Fruit fly (Drosophila melanogaster) whole organism, embryonic: Measurements from ENCODE around the gene spz5.

Source experiments
- Adf1 ChIP-seq: fragments of 200-800 bp; sonication (Bioruptor generic); IDR thresholded peaks from 2 replicates; pipeline ENCODE4 v1.3.6; 2022; ENCODE audit warnings: missing biosample characterization, missing genetic modification characterization
- CG10321 ChIP-seq: fragments of 200-800 bp; sonication (Bioruptor generic); IDR thresholded peaks from 2 replicates; pipeline ENCODE4 v1.3.6; 2022; ENCODE audit warnings: missing biosample characterization, missing genetic modification characterization
- CG10959 ChIP-seq: fragments of 200-800 bp; sonication (Bioruptor generic); IDR thresholded peaks from 2 replicates; pipeline ENCODE4 v1.3.6; 2022; ENCODE audit warnings: missing biosample characterization, missing genetic modification characterization
- CG13296 ChIP-seq: fragments of 200-800 bp; sonication (Bioruptor generic); optimal IDR thresholded peaks from 3 replicates; lab custom pipeline; 2018; ENCODE audit warnings: missing biosample characterization, mild to moderate bottlenecking, missing genetic modification characterization
- CG14710 ChIP-seq: fragments of 200-800 bp; sonication (Bioruptor generic); optimal IDR thresholded peaks from 3 replicates; lab custom pipeline; 2019; ENCODE audit warnings: missing biosample characterization, mild to moderate bottlenecking, missing genetic modification characterization, moderate library complexity
- CG1832 ChIP-seq: fragments of 200-800 bp; sonication (Bioruptor generic); optimal IDR thresholded peaks from 2 replicates; lab custom pipeline; 2017; ENCODE audit warnings: missing biosample characterization, mild to moderate bottlenecking, missing genetic modification characterization, inconsistent platforms
- CG4360 ChIP-seq: fragments of 200-800 bp; sonication (Bioruptor generic); IDR thresholded peaks from 2 replicates; pipeline ENCODE4 v1.3.6; 2022; ENCODE audit warnings: missing biosample characterization, missing genetic modification characterization
- CG4404 ChIP-seq: fragments of 200-800 bp; sonication (Bioruptor generic); IDR thresholded peaks from 2 replicates; pipeline ENCODE4 v1.3.6; 2022; ENCODE audit warnings: missing biosample characterization, missing genetic modification characterization
- CG4424 ChIP-seq: fragments of 200-800 bp; sonication (Bioruptor generic); optimal IDR thresholded peaks from 3 replicates; lab custom pipeline; 2016; ENCODE audit warnings: missing biosample characterization, missing genetic modification characterization
- CG4707 ChIP-seq: fragments of 200-800 bp; sonication (Bioruptor generic); optimal IDR thresholded peaks from 2 replicates; lab custom pipeline; 2018; ENCODE audit warnings: missing biosample characterization, mild to moderate bottlenecking, missing genetic modification characterization, moderate library complexity
- CG5180 ChIP-seq: fragments of 200-800 bp; sonication (Bioruptor generic); optimal IDR thresholded peaks from 3 replicates; lab custom pipeline; 2017; ENCODE audit warnings: missing biosample characterization, missing genetic modification characterization, mild to moderate bottlenecking, moderate library complexity, missing genetic modification reagents
- CG6791 ChIP-seq: fragments of 200-800 bp; sonication (Bioruptor generic); IDR thresholded peaks from 3 replicates; pipeline ENCODE4 v1.3.6; 2022; ENCODE audit warnings: missing biosample characterization, missing genetic modification characterization; ENCODE audit not compliant: partially characterized antibody
- CG6813 ChIP-seq: fragments of 200-800 bp; sonication (Bioruptor generic); optimal IDR thresholded peaks from 2 replicates; lab custom pipeline; 2017; ENCODE audit warnings: missing biosample characterization, missing genetic modification characterization, mild to moderate bottlenecking, moderate library complexity, missing genetic modification reagents
- CG7556 ChIP-seq: fragments of 200-800 bp; sonication (Bioruptor generic); optimal IDR thresholded peaks from 2 replicates; lab custom pipeline; 2017; ENCODE audit warnings: missing biosample characterization, mild to moderate bottlenecking, missing genetic modification characterization
- CG7963 ChIP-seq: fragments of 200-800 bp; sonication (Bioruptor generic); IDR thresholded peaks from 3 replicates; pipeline ENCODE4 v1.3.6; 2022; ENCODE audit warnings: missing biosample characterization, missing genetic modification characterization; ENCODE audit not compliant: partially characterized antibody
- CG8765 ChIP-seq: fragments of 200-800 bp; sonication (Bioruptor generic); IDR thresholded peaks from 2 replicates; pipeline ENCODE4 v1.3.6; 2022; ENCODE audit warnings: missing biosample characterization, missing genetic modification characterization
- CG8924 ChIP-seq: fragments of 200-800 bp; optimal IDR thresholded peaks from 3 replicates; lab custom pipeline; 2019; ENCODE audit warnings: missing biosample characterization, mild to moderate bottlenecking, missing genetic modification characterization, moderate library complexity
- CG9727 ChIP-seq: fragments of 200-800 bp; sonication (Bioruptor generic); optimal IDR thresholded peaks from 3 replicates; lab custom pipeline; 2017; ENCODE audit warnings: missing biosample characterization, mild to moderate bottlenecking, missing genetic modification characterization
- D ChIP-seq, 2 experiments: fragments of 200-800 bp in 1 of 2; fragments of >200 bp in 1 of 2; sonication (Bioruptor generic) in 1 of 2; optimal IDR thresholded peaks; 2 replicates in 1 of 2; 3 replicates in 1 of 2; lab custom pipeline; 2017; ENCODE audit warnings: mild to moderate bottlenecking in 1 of 2, missing biosample characterization in 1 of 2, missing genetic modification characterization in 1 of 2, missing genetic modification reagents in 1 of 2
- Ets65A ChIP-seq: fragments of 200-800 bp; sonication (Bioruptor generic); peaks from one replicate; lab custom pipeline; 2016; ENCODE audit warnings: missing biosample characterization, missing genetic modification characterization
- Fer3 ChIP-seq: fragments of 200-800 bp; sonication (Bioruptor generic); optimal IDR thresholded peaks from 2 replicates; lab custom pipeline; 2018; ENCODE audit warnings: missing biosample characterization, mild to moderate bottlenecking, missing genetic modification characterization, moderate library complexity
- H15 ChIP-seq: fragments of 200-800 bp; sonication (Bioruptor generic); IDR thresholded peaks from 3 replicates; pipeline ENCODE4 v1.3.6; 2022; ENCODE audit warnings: missing biosample characterization, missing genetic modification characterization
- HLH3B ChIP-seq: fragments of 200-800 bp; sonication (Bioruptor generic); IDR thresholded peaks from 2 replicates; pipeline ENCODE4 v1.3.6; 2022; ENCODE audit warnings: missing biosample characterization, missing genetic modification characterization
- HmgD ChIP-seq: fragments of 200-800 bp; sonication (Bioruptor generic); optimal IDR thresholded peaks from 3 replicates; lab custom pipeline; 2016; ENCODE audit warnings: missing biosample characterization, missing genetic modification characterization
- Kr ChIP-seq: fragments of 200-800 bp; sonication (Bioruptor generic); optimal IDR thresholded peaks from 2 replicates; lab custom pipeline; 2017; ENCODE audit warnings: missing biosample characterization, mild to moderate bottlenecking, missing genetic modification characterization
- Lpt ChIP-seq: fragments of >200 bp; optimal IDR thresholded peaks from 2 replicates; lab custom pipeline; 2018; ENCODE audit warnings: missing biosample characterization, missing genetic modification characterization
- Side ChIP-seq: fragments of 200-800 bp; sonication (Bioruptor generic); optimal IDR thresholded peaks from 2 replicates; lab custom pipeline; 2016; ENCODE audit warnings: missing biosample characterization, missing genetic modification characterization
- Stat92E ChIP-seq, 3 experiments: fragments of >200 bp in 2 of 3; fragments of 200-800 bp in 1 of 3; sonication (Bioruptor generic) in 1 of 3; optimal IDR thresholded peaks; 2 replicates each; lab custom pipeline; 2017 to 2019; ENCODE audit warnings: missing biosample characterization in 3 of 3, missing genetic modification characterization in 3 of 3, mild to moderate bottlenecking in 1 of 3, moderate library complexity in 1 of 3
- ac ChIP-seq: fragments of 200-800 bp; sonication (Bioruptor generic); optimal IDR thresholded peaks from 3 replicates; lab custom pipeline; 2017; ENCODE audit warnings: missing biosample characterization, mild to moderate bottlenecking, missing genetic modification characterization
- bowl ChIP-seq: fragments of 200-800 bp; sonication (Bioruptor generic); IDR thresholded peaks from 2 replicates; pipeline ENCODE4 v1.3.6; 2022; ENCODE audit warnings: missing biosample characterization, missing genetic modification characterization
- cg ChIP-seq: fragments of 200-800 bp; sonication (Bioruptor generic); optimal IDR thresholded peaks from 3 replicates; lab custom pipeline; 2019; ENCODE audit warnings: missing biosample characterization, mild to moderate bottlenecking, missing genetic modification characterization, moderate library complexity
- crp ChIP-seq, 2 experiments: fragments of 200-800 bp; sonication (Bioruptor generic); optimal IDR thresholded peaks; 2 replicates in 1 of 2; 3 replicates in 1 of 2; lab custom pipeline; 2017; ENCODE audit warnings: missing biosample characterization in 2 of 2, missing genetic modification characterization in 2 of 2, mild to moderate bottlenecking in 1 of 2, moderate library complexity in 1 of 2
- da ChIP-seq: fragments of 200-800 bp; sonication (Bioruptor generic); optimal IDR thresholded peaks from 2 replicates; lab custom pipeline; 2016; ENCODE audit warnings: missing biosample characterization, missing genetic modification characterization
- dpn ChIP-seq, 2 experiments: fragments of 200-800 bp; sonication (Bioruptor generic); optimal IDR thresholded peaks; 3 replicates each; lab custom pipeline; 2016; ENCODE audit warnings: missing biosample characterization in 2 of 2, missing genetic modification characterization in 2 of 2
- nau ChIP-seq: fragments of 200-800 bp; sonication (Bioruptor generic); optimal IDR thresholded peaks from 3 replicates; lab custom pipeline; 2017; ENCODE audit warnings: missing biosample characterization, mild to moderate bottlenecking, missing genetic modification characterization, missing genetic modification reagents
- nerfin-1 ChIP-seq: fragments of 200-800 bp; sonication (Bioruptor generic); optimal IDR thresholded peaks from 3 replicates; lab custom pipeline; 2019; ENCODE audit warnings: missing biosample characterization, mild to moderate bottlenecking, missing genetic modification characterization, moderate library complexity
- nom ChIP-seq: fragments of 200-800 bp; sonication (Bioruptor generic); optimal IDR thresholded peaks from 2 replicates; lab custom pipeline; 2017; ENCODE audit warnings: missing biosample characterization, missing genetic modification characterization, mild to moderate bottlenecking, moderate library complexity, missing genetic modification reagents
- pho ChIP-seq: fragments of 200-800 bp; sonication (Bioruptor generic); optimal IDR thresholded peaks from 2 replicates; lab custom pipeline; 2016; ENCODE audit warnings: missing biosample characterization, missing genetic modification characterization
- prd ChIP-seq, 3 experiments: fragments of >200 bp in 2 of 3; fragments of 200-800 bp in 1 of 3; sonication (Bioruptor generic) in 1 of 3; optimal IDR thresholded peaks in 2 of 3; IDR thresholded peaks in 1 of 3; 2 replicates in 2 of 3; 3 replicates in 1 of 3; pipeline versions ENCODE4 v1.3.6 to Lab custom; 2017 to 2022; ENCODE audit warnings: missing biosample characterization in 1 of 3, missing genetic modification characterization in 1 of 3
- pros ChIP-seq: fragments of 200-800 bp; sonication (Bioruptor generic); optimal IDR thresholded peaks from 3 replicates; lab custom pipeline; 2019; ENCODE audit warnings: missing biosample characterization, mild to moderate bottlenecking, missing genetic modification characterization, moderate library complexity
- ranshi ChIP-seq: fragments of 200-800 bp; sonication (Bioruptor generic); IDR thresholded peaks from 2 replicates; pipeline ENCODE4 v1.3.6; 2022; ENCODE audit warnings: missing biosample characterization, missing genetic modification characterization
- salm ChIP-seq: fragments of 200-800 bp; sonication (Bioruptor generic); optimal IDR thresholded peaks from 2 replicates; lab custom pipeline; 2018; ENCODE audit warnings: missing biosample characterization, mild to moderate bottlenecking, missing genetic modification characterization
- sisA ChIP-seq: fragments of 200-800 bp; sonication (Bioruptor generic); IDR thresholded peaks from 2 replicates; pipeline ENCODE4 v1.3.6; 2022; ENCODE audit warnings: missing biosample characterization, missing genetic modification characterization
- tll ChIP-seq, 2 experiments: fragments of 200-800 bp in 1 of 2; fragments of >200 bp in 1 of 2; sonication (Bioruptor generic) in 1 of 2; optimal IDR thresholded peaks; 2 replicates each; lab custom pipeline; 2017 to 2019; ENCODE audit warnings: missing biosample characterization in 2 of 2, missing genetic modification characterization in 2 of 2, mild to moderate bottlenecking in 1 of 2, moderate library complexity in 1 of 2
- trem ChIP-seq: fragments of 200-800 bp; optimal IDR thresholded peaks from 3 replicates; lab custom pipeline; 2019; ENCODE audit warnings: missing biosample characterization, mild to moderate bottlenecking, missing genetic modification characterization, moderate library complexity
- ttk ChIP-seq: fragments of 200-800 bp; sonication (Bioruptor generic); IDR thresholded peaks from 2 replicates; pipeline ENCODE4 v2.1.2; 2022; ENCODE audit warnings: missing biosample characterization, missing genetic modification characterization
- twi ChIP-seq: fragments of 200-800 bp; optimal IDR thresholded peaks from 2 replicates; lab custom pipeline; 2019; ENCODE audit warnings: missing biosample characterization, mild to moderate bottlenecking, missing genetic modification characterization, moderate library complexity
- vvl ChIP-seq: fragments of 200-800 bp; sonication (Bioruptor generic); IDR thresholded peaks from 2 replicates; pipeline ENCODE4 v1.3.6; 2022; ENCODE audit warnings: missing biosample characterization, missing genetic modification characterization
- zen ChIP-seq: fragments of 200-800 bp; sonication (Bioruptor generic); optimal IDR thresholded peaks from 3 replicates; lab custom pipeline; 2018; ENCODE audit warnings: missing biosample characterization, mild to moderate bottlenecking, missing genetic modification characterization, moderate library complexity

The spz5 gene

DNA sequence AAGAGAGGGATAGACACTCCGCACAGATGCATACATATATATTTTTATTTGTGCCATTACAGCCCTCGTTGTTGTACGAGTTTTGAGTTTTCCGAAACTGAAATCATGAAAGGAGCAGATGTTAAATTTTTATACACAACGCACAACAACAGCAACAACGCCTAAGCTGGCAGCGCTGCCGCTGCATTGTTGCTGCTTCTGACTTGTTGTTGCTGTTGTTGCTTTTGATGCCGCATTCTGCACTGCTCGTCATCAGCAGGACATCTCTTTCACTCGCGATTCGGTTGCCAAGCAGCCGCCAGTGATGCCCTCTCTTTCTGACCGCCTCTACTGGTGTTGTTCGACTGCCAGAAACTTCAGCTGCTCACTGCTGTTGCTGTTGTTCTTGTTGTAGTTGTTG is 10.4 kb downstream of the spz5 start:
- peak; percentile 100 for TF ChIP-seq CG4360
- peak; percentile 86 for TF ChIP-seq CG1832 (GFP tag; lab: Kevin White, UChicago)
- peak in 1 of 3 experiments; percentile 13 for TF ChIP-seq Stat92E (GFP tag; optimal IDR thresholded peaks at IDR 0.05; lab: Kevin White, UChicago)
- TF ChIP-seq ranshi (GFP tag; lab: Robert Waterston, UW), result no peak
- no peak for TF ChIP-seq nau
- TF ChIP-seq crp (GFP tag; optimal IDR thresholded peaks at IDR 0.05; lab: Kevin White, UChicago), result no peak
- TF ChIP-seq CG9727 (GFP tag; lab: Kevin White, UChicago), result peak; percentile 14
- no peak for TF ChIP-seq Fer3 (tag; lab: Kevin White, UChicago)
- peak; percentile 65 for TF ChIP-seq Lpt (GFP tag; lab: Kevin White, UChicago)
- peak; percentile 13 for TF ChIP-seq trem
- peak; percentile 63 for TF ChIP-seq da (GFP tag; lab: Kevin White, UChicago)
- TF ChIP-seq CG8765 (GFP tag; lab: Robert Waterston, UW), result 0 out of 2 replicates have a peak, but pooled peaks have one; percentile 32
- TF ChIP-seq HmgD (GFP tag; lab: Kevin White, UChicago), result peak; percentile 31
- TF ChIP-seq prd (optimal IDR thresholded peaks at IDR 0.05; lab: Kevin White, UChicago), result no peak
- peak; percentile 12; the same call in 1 of the 3 replicates for TF ChIP-seq prd (GFP tag; IDR thresholded peaks at IDR 0.05; lab: Robert Waterston, UW)
- peak; percentile 79 for TF ChIP-seq CG5180 (GFP tag; lab: Kevin White, UChicago)
- TF ChIP-seq vvl (GFP tag; lab: Robert Waterston, UW), result 0 out of 2 replicates have a peak, but pooled peaks have one; percentile 17
- TF ChIP-seq tll (GFP tag; optimal IDR thresholded peaks at IDR 0.05; lab: Kevin White, UChicago), result peak in 1 of 2 experiments; percentile 77
- TF ChIP-seq ac (GFP tag; lab: Kevin White, UChicago), result peak; percentile 92
- TF ChIP-seq Adf1 (GFP tag; lab: Robert Waterston, UW), result peak; percentile 6; the same call in 1 of the 2 replicates
- peak; percentile 78 for TF ChIP-seq D (optimal IDR thresholded peaks at IDR 0.05; lab: Kevin White, UChicago)
- no peak for TF ChIP-seq D (GFP tag; optimal IDR thresholded peaks at IDR 0.05; lab: Kevin White, UChicago)
- peak; percentile 65 for TF ChIP-seq CG8924 (tag; lab: Kevin White, UChicago)
- peak; percentile 85 for TF ChIP-seq nerfin-1 (tag; lab: Kevin White, UChicago)
- peak; percentile 13 for TF ChIP-seq zen (tag; lab: Kevin White, UChicago)
- TF ChIP-seq dpn (GFP tag; optimal IDR thresholded peaks at IDR 0.05; lab: Kevin White, UChicago), result no peak
- TF ChIP-seq twi (tag; lab: Kevin White, UChicago), result peak; percentile 94
- TF ChIP-seq CG10321 (GFP tag; lab: Robert Waterston, UW), result peak; percentile 69
- TF ChIP-seq cg (GFP tag; lab: Kevin White, UChicago), result peak; percentile 47
- peak; percentile 39 for TF ChIP-seq Kr
- no peak for TF ChIP-seq Ets65A
- TF ChIP-seq CG7556, result no peak
- TF ChIP-seq pros (GFP tag; lab: Kevin White, UChicago), result peak; percentile 41
- no peak for TF ChIP-seq CG6813 (GFP tag; lab: Kevin White, UChicago)
- TF ChIP-seq CG6791 (GFP tag; lab: Robert Waterston, UW), result peak; percentile 28; the same call in 1 of the 3 replicates
- TF ChIP-seq bowl, result no peak
- TF ChIP-seq Side (GFP tag; lab: Kevin White, UChicago), result no peak
- peak; percentile 61 for TF ChIP-seq CG14710
- TF ChIP-seq, all 482 proteins: peak for 26

DNA sequence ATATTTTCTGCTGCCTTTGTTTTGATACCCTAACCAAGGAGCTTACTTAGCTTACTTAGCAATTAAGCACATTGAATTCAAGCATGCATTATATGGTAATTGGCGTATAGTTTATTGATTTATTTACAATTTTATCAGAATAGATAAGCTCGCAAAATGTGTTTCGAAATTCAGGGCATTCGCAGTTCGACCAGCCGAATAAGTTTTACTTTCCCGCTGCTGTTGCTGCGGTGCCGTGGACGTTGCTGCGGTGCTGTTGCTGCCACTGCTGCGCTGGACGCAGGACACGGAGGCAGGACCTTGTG is 12.2 kb downstream of the spz5 start:
- TF ChIP-seq CG10959 (GFP tag; lab: Robert Waterston, UW) (peak; percentile 56; the same call in 1 of the 2 replicates), pho (GFP tag; lab: Kevin White, UChicago) (no peak), sisA (GFP tag; lab: Robert Waterston, UW) (peak; percentile 56), CG4424 (GFP tag; lab: Kevin White, UChicago) (peak; percentile 3), CG13296 (GFP tag; lab: Kevin White, UChicago) (no peak), nom (GFP tag; lab: Kevin White, UChicago) (peak; percentile 14), ttk (GFP tag; lab: Robert Waterston, UW) (peak; percentile 34; the same call in 1 of the 2 replicates), CG4404 (GFP tag; lab: Robert Waterston, UW) (peak; percentile 41; the same call in 1 of the 2 replicates), CG4707 (no peak), Ets65A (peak; percentile 88), ranshi (GFP tag; lab: Robert Waterston, UW) (peak; percentile 39; the same call in 1 of the 2 replicates), CG7963 (GFP tag; lab: Robert Waterston, UW) (no peak), salm (tag; lab: Kevin White, UChicago) (no peak), HLH3B (GFP tag; lab: Robert Waterston, UW) (peak; percentile 51; the same call in 1 of the 2 replicates), H15 (peak; percentile 51; the same call in 1 of the 3 replicates)
